Fruit fly (Drosophila melanogaster): ENCODE results near the gene CG43127.

CG43127 gene

dm6 chr3L:10625499-10625898 lies at the start of gene CG43127:
TSS of gene CG43127 (minus strand) at chr3L:10625599.
- no peak for TF ChIP-seq CG8478 (optimal IDR thresholded peaks at IDR 0.05)
- no peak for TF ChIP-seq CTCF (optimal IDR thresholded peaks at IDR 0.05)

- TF ChIP-seq CTCF (optimal IDR thresholded peaks at IDR 0.05): no peak
- no peak for TF ChIP-seq CG8478 (optimal IDR thresholded peaks at IDR 0.05)
Observed at dm6 chr3L:10674940-10675339, 49.5 kb upstream of the CG43127 start.

DNA sequence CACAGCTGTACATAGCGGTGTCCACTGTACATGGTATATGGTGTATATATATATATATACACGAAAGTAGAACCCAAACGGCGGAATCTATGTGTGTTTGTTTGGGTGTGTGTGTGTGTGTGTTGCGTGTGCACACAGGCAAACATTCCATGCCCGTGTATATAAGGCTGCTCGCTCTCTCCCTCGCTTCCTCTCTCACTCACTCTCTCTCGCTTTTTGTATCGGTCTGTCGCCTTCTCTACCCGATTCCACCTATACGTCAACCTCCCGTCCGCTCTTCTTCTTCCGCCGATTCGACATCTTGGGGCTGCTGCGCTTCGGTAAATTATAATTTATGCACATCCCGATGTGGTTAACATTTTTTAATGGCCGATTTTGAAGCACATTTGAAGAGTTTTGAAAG lies 48.7 kb upstream of the CG43127 start:
- TF ChIP-seq CTCF (optimal IDR thresholded peaks at IDR 0.05) (no peak), CG8478 (optimal IDR thresholded peaks at IDR 0.05) (no peak)

DNA sequence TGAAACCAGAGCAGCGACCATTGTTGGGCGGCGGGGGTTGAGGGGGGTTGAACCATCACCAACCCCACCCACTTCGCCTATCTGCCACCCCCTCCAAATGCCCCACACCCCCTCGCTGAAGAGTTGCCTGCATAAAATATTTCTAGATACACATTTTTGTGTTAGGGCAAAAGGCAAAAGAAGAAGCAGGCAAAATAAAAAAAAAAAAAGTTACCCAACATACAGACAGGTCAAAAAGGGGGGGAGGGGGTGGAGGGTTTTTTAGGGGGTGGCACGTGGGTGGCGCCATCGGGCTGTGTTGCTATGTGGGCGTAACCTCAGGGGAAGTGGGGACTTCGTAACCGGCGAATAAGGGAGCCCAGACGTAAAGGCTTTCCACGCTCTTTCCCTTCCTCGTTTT lies 47.1 kb upstream of the CG43127 start:
- no peak for TF ChIP-seq CG8478 (optimal IDR thresholded peaks at IDR 0.05)
- no peak for TF ChIP-seq CTCF (optimal IDR thresholded peaks at IDR 0.05)

DNA sequence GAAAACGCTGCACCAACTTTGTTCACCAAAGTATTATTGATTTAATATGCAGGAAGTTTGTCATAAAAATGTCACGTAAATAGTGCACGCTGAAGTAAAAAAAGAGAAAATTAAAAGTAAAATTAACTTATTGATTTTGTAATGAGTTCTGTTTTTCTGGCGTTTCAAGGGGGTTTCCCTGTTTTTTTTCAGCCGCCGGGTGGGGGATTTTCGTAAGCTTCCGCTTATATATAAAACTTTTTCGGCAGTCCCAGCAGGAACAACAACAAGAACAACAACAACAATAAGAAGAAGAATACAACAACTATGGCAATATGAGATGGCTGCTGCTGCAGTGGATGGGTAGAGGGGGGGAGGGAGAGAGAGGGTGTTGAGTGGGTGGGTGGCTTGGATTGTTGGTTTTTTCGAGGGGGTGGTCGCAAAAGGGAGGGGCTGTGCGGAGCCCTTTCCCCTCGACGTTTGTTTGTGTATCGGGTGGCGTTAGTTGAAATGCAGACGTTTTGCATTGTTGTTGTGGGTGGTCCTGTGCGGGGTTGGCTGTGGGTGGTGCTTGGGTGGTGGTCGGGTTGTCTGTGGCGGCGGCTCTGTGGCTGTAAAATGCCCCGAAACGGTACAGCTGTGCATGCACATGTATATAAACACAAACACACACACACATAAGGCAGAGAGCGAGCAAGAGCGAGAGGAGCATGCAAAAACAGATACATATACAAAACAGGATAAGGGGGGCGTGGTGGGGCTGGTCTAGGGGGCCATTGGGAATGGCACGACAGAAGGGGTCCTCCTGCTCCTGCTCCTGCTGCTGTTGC lies 44.4 kb upstream of the CG43127 start:
- TF ChIP-seq CG8478 (optimal IDR thresholded peaks at IDR 0.05) (no peak), CTCF (optimal IDR thresholded peaks at IDR 0.05) (no peak)

DNA sequence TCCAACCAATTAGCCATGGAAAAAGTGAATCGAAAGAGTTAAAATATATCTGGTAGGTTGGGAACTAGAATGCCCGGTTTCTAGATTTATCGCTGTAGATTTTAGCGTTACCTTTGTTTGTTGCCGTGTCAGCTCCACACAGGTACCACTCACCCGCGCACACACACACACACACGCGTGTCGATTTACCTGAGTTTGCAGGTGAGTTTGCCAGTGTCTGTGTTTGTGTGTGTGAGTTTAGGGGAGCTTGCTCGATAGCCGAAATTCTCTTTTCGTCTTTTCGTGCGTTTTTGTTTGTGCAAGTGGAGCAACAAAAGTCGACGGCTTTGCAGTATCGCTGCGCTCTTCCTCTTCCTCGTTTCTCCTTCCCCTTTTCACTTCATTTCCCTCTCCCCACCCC lies 41.9 kb upstream of the CG43127 start:
- TF ChIP-seq CG8478 (optimal IDR thresholded peaks at IDR 0.05) (no peak), CTCF (optimal IDR thresholded peaks at IDR 0.05) (no peak)

DNA sequence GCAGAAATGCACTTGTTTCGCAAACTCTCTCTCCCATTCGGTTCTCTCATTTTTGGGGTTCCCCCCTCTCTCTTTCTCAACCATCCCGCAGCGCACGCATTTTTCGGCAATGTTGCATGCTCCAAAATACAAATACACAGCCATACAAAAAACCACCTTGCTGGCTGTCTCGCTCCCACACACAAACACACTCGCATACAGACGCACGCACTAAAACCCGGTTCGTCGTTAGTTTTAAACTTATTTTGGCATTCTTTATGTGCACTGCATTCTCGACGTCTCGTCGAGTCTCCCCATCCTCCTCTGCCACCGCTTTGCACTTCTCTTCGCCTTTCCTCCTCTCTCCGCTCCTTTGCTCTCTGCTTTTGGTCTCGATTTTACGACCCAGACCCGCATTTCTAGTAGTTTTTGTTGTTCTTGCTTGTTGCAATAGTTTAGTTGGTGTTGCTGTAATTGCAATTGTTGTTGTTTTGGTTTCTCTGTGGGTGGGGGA lies 41.2 kb upstream of the CG43127 start:
- TF ChIP-seq CTCF (optimal IDR thresholded peaks at IDR 0.05) (no peak), CG8478 (optimal IDR thresholded peaks at IDR 0.05) (no peak)

- TF ChIP-seq CTCF (optimal IDR thresholded peaks at IDR 0.05): no peak
- TF ChIP-seq CG8478 (optimal IDR thresholded peaks at IDR 0.05): no peak
Observed at dm6 chr3L:10665433-10666150, 40.2 kb upstream of the CG43127 start.

dm6 chr3L:10664511-10665062 lies 39.2 kb upstream of the CG43127 start, which contains the start of gene simj:
TSS of gene simj (plus strand) at chr3L:10664739.
- TF ChIP-seq CG8478 (optimal IDR thresholded peaks at IDR 0.05): no peak
- peak; percentile 53 to 57 for TF ChIP-seq CTCF (optimal IDR thresholded peaks at IDR 0.05)

DNA sequence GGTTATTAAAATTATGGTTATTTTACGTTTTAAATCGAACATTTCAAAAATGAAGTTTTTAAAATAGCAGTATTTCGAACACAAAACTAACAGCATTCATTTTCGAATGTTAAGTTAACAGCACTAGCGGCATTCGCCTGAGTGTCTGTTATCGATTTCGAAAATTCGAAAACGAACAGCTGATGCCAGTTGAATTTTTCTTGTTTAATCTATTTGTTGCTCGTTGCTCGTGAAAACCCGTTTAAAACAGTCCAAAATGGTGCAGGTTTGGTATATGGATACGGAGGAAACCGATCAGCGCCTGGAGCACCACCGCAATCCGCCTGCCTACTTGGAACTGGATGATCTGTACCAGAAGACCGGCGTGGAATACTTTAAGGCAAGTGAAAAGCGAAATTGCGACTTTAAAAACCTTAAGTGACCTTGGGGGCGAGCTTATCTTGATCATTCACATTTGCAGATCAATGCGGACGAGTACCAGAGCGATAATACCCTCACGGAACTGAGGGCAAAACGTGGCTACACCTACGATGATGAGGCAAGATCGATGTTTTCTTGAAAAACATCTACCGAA lies 37.9 kb upstream of the CG43127 start, which contains the start of gene Adi1:
Gene Adi1 (plus strand): TSS at position 187 of the 574 bp plus-strand sequence.
- TF ChIP-seq CTCF (optimal IDR thresholded peaks at IDR 0.05): no peak
- TF ChIP-seq CG8478 (optimal IDR thresholded peaks at IDR 0.05): no peak

- no peak for TF ChIP-seq CG8478 (optimal IDR thresholded peaks at IDR 0.05)
Observed at dm6 chr3L:10660744-10661589, 35.6 kb upstream of the CG43127 start, which contains the start of the genes CG32066 and CG8003. TSS of gene CG32066 (minus strand) at chr3L:10661013. TSS of gene CG8003 (plus strand) at chr3L:10661475.

DNA sequence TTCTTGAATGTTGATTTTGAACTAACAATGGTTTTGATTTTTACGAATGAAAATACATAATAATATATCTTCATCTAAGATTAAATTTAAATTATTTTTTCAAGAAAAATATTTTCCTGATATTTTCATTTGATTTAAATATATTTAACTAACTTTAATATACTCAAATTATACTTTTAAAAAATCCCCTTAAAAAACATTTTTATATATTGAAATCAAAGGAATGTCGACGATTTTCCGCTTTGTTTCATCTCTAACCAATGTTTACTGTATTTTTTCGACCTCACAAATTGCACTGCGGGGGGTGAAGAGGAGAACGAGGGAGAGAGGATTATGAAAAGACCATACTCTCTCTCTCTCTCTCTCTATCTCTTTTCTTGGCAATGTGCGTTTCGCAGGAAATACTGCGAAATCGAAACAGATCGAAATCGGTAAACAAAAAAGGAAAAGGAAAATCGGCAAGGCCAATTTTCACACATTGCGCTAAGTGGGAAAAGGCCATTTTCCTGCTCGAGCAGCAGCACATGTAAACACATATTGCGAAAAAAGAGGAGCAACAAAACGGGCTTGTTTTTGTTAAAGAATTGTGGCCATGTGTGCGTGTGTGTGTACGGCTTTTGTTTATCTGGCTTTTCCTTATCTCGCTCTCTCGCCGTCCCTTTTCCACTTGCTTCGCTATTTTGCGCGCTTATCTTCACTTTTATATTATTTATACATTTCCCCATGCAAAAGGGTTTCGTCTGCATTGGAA lies 34.8 kb upstream of the CG43127 start:
- TF ChIP-seq CG8478 (optimal IDR thresholded peaks at IDR 0.05) (no peak), CTCF (optimal IDR thresholded peaks at IDR 0.05) (no peak)

- TF ChIP-seq CG8478 (optimal IDR thresholded peaks at IDR 0.05) (no peak), CTCF (optimal IDR thresholded peaks at IDR 0.05) (no peak)
Observed at dm6 chr3L:10659524-10659923, 34.1 kb upstream of the CG43127 start.
